Worm (Caenorhabditis elegans) whole organism, late embryonic: ENCODE data around the gene htz-1.

Source experiments
- C08G9.2 ChIP-seq: sonication (generic microtip); optimal IDR thresholded peaks from 2 replicates; lab custom pipeline; 2016; ENCODE audit warnings: mild to moderate bottlenecking, missing genetic modification characterization, moderate library complexity, missing compliant biosample characterization
- Y22D7AL.16 ChIP-seq: sonication (generic microtip); optimal IDR thresholded peaks from 2 replicates; lab custom pipeline; 2016; ENCODE audit warnings: missing genetic modification characterization, missing compliant biosample characterization
- ahr-1 ChIP-seq: sonication (generic microtip); optimal IDR thresholded peaks from 2 replicates; lab custom pipeline; 2016; ENCODE audit warnings: missing genetic modification characterization, missing compliant biosample characterization
- ceh-14 ChIP-seq: sonication (generic microtip); optimal IDR thresholded peaks from 2 replicates; lab custom pipeline; 2016; ENCODE audit warnings: missing genotype, missing genetic modification characterization, missing compliant biosample characterization
- ceh-22 ChIP-seq: sonication (generic microtip); optimal IDR thresholded peaks from 2 replicates; lab custom pipeline; 2017; ENCODE audit warnings: missing biosample characterization, missing genetic modification characterization
- ceh-31 ChIP-seq: sonication (generic microtip); optimal IDR thresholded peaks from 2 replicates; lab custom pipeline; 2016; ENCODE audit warnings: missing genetic modification characterization, missing compliant biosample characterization
- ceh-48 ChIP-seq: sonication (generic microtip); optimal IDR thresholded peaks from 2 replicates; lab custom pipeline; 2016; ENCODE audit warnings: missing genetic modification characterization, inconsistent platforms, missing compliant biosample characterization
- ceh-6 ChIP-seq: fragments of 200-800 bp; sonication (Bioruptor generic); optimal IDR thresholded peaks from 2 replicates; lab custom pipeline; 2018; ENCODE audit warnings: mild to moderate bottlenecking, missing genetic modification characterization, missing compliant biosample characterization
- ceh-9 ChIP-seq: sonication (generic microtip); optimal IDR thresholded peaks from 2 replicates; lab custom pipeline; 2016; ENCODE audit warnings: mild to moderate bottlenecking, missing genetic modification characterization, inconsistent platforms, missing compliant biosample characterization
- dmd-4 ChIP-seq: sonication (generic microtip); optimal IDR thresholded peaks from 2 replicates; lab custom pipeline; 2016; ENCODE audit warnings: borderline replicate concordance, missing genetic modification characterization, missing compliant biosample characterization
- dve-1 ChIP-seq: sonication (generic microtip); optimal IDR thresholded peaks from 2 replicates; lab custom pipeline; 2017; ENCODE audit warnings: antibody characterized with exemption, mild to moderate bottlenecking, missing genetic modification characterization, missing compliant biosample characterization
- elt-4 ChIP-seq: sonication (generic microtip); optimal IDR thresholded peaks from 2 replicates; lab custom pipeline; 2016; ENCODE audit warnings: missing genetic modification characterization, missing compliant biosample characterization
- fax-1 ChIP-seq: sonication (generic microtip); optimal IDR thresholded peaks from 2 replicates; lab custom pipeline; 2016; ENCODE audit warnings: missing genotype, missing genetic modification characterization, missing compliant biosample characterization
- fkh-6 ChIP-seq: sonication (generic microtip); optimal IDR thresholded peaks from 2 replicates; lab custom pipeline; 2016; ENCODE audit warnings: missing genetic modification characterization, missing compliant biosample characterization
- hlh-13 ChIP-seq: fragments of 200-800 bp; sonication (Bioruptor generic); optimal IDR thresholded peaks from 2 replicates; lab custom pipeline; 2018; ENCODE audit warnings: mild to moderate bottlenecking, missing genetic modification characterization, missing compliant biosample characterization
- hlh-30 ChIP-seq: sonication (generic microtip); optimal IDR thresholded peaks from 2 replicates; lab custom pipeline; 2017; ENCODE audit warnings: antibody characterized with exemption, missing genetic modification characterization, missing compliant biosample characterization; ENCODE audit not compliant: insufficient read depth
- hlh-8 ChIP-seq: sonication (generic microtip); optimal IDR thresholded peaks from 2 replicates; lab custom pipeline; 2016; ENCODE audit warnings: missing genotype, missing genetic modification characterization, missing compliant biosample characterization
- lin-11 ChIP-seq: fragments of 200-800 bp; sonication (Bioruptor generic); optimal IDR thresholded peaks from 2 replicates; lab custom pipeline; 2018; ENCODE audit warnings: mild to moderate bottlenecking, missing genetic modification characterization, missing compliant biosample characterization
- nhr-11 ChIP-seq: fragments of 150-350 bp; optimal IDR thresholded peaks from 2 replicates; lab custom pipeline; 2014; ENCODE audit warnings: missing biosample characterization, missing genetic modification characterization
- nhr-232 ChIP-seq: sonication (generic microtip); optimal IDR thresholded peaks from 2 replicates; lab custom pipeline; 2016; ENCODE audit warnings: missing genetic modification characterization, missing compliant biosample characterization
- npax-4 ChIP-seq: sonication (generic microtip); optimal IDR thresholded peaks from 2 replicates; lab custom pipeline; 2016; ENCODE audit warnings: missing genetic modification characterization, missing compliant biosample characterization
- pag-3 ChIP-seq: sonication (generic microtip); optimal IDR thresholded peaks from 2 replicates; lab custom pipeline; 2016; ENCODE audit warnings: missing compliant biosample characterization, missing genetic modification characterization, borderline replicate concordance
- pha-4 ChIP-seq: fragments of 150-350 bp; optimal IDR thresholded peaks from 2 replicates; lab custom pipeline; 2018; ENCODE audit warnings: missing biosample characterization, missing genetic modification reagents, missing genetic modification characterization
- pqm-1 ChIP-seq: sonication (generic microtip); optimal IDR thresholded peaks from 2 replicates; lab custom pipeline; 2016; ENCODE audit warnings: missing genetic modification characterization, missing compliant biosample characterization
- ref-2 ChIP-seq: sonication (generic microtip); optimal IDR thresholded peaks from 2 replicates; lab custom pipeline; 2016; ENCODE audit warnings: missing genetic modification characterization, missing compliant biosample characterization
- rnt-1 ChIP-seq: sonication (generic microtip); optimal IDR thresholded peaks from 2 replicates; lab custom pipeline; 2016; ENCODE audit warnings: missing genetic modification characterization, missing compliant biosample characterization
- sox-2 ChIP-seq: fragments of 200-800 bp; sonication (Bioruptor generic); IDR thresholded peaks from 2 replicates; pipeline ENCODE4 v1.3.6; 2022; ENCODE audit warnings: missing genetic modification reagents, missing genetic modification characterization, missing compliant biosample characterization
- sox-4 ChIP-seq: sonication (generic microtip); optimal IDR thresholded peaks from 2 replicates; lab custom pipeline; 2017; ENCODE audit warnings: mild to moderate bottlenecking, missing genetic modification characterization, inconsistent platforms, missing compliant biosample characterization
- syd-9 ChIP-seq: sonication (generic microtip); optimal IDR thresholded peaks from 2 replicates; lab custom pipeline; 2016; ENCODE audit warnings: mild to moderate bottlenecking, missing genetic modification characterization, moderate library complexity, missing compliant biosample characterization
- tbx-2 ChIP-seq: sonication (generic microtip); optimal IDR thresholded peaks from 2 replicates; lab custom pipeline; 2016; ENCODE audit warnings: missing genetic modification characterization, missing compliant biosample characterization
- tbx-7 ChIP-seq: sonication (generic microtip); optimal IDR thresholded peaks from 2 replicates; lab custom pipeline; 2016; ENCODE audit warnings: missing genotype, missing genetic modification characterization, missing compliant biosample characterization
- unc-86 ChIP-seq: sonication (generic microtip); optimal IDR thresholded peaks from 2 replicates; lab custom pipeline; 2016; ENCODE audit warnings: missing genetic modification characterization, missing compliant biosample characterization

Gene htz-1

DNA sequence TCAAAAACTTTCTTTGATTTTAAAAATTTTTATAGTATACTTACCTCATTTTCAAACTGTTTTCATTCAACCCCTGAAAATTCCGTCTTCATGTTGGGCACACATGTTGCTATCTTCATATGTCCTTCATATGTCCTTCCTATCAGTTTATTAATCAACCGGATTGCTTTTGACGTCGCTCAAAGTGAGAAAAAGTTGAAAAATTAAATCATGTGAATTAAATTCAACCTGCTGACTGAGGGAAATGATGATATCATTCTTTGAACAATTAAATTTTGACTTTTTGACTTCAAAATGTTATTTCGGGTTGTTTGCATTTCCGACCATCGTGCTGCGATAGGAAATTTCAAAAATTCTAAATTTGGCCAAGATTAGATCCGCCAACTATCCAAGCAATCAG, 38.5 kb downstream of the htz-1 start:
- no peak for TF ChIP-seq pqm-1 (tag; lab: Kevin White, UChicago)
- TF ChIP-seq ceh-14 (tag; lab: Kevin White, UChicago), result no peak
- TF ChIP-seq lin-11 (tag; lab: Kevin White, UChicago), result no peak
- TF ChIP-seq nhr-232, result no peak
- no peak for TF ChIP-seq sox-4 (tag; lab: Kevin White, UChicago)
- no peak for TF ChIP-seq C08G9.2
- TF ChIP-seq ceh-6 (GFP tag; lab: Kevin White, UChicago), result no peak
- TF ChIP-seq ref-2 (tag; lab: Kevin White, UChicago), result no peak
- no peak for TF ChIP-seq pag-3 (tag; lab: Kevin White, UChicago)
- TF ChIP-seq, all 69 proteins: peak for 0

ce11 chrIV:4486738-4487137, 40.7 kb downstream of the htz-1 start, which contains the start of gene trx-3:
Gene trx-3, plus strand, starts transcription at chrIV:4487028.
- TF ChIP-seq fkh-6 (tag; lab: Kevin White, UChicago), result no peak
- TF ChIP-seq ahr-1 (tag; lab: Kevin White, UChicago), result no peak
- no peak for TF ChIP-seq sox-2 (GFP tag; lab: Robert Waterston, UW)
- TF ChIP-seq rnt-1, result no peak
- no peak for TF ChIP-seq dve-1 (tag; lab: Kevin White, UChicago)
- no peak for TF ChIP-seq pqm-1 (tag; lab: Kevin White, UChicago)
- no peak for TF ChIP-seq dmd-4 (tag; lab: Kevin White, UChicago)
- no peak for TF ChIP-seq ceh-22
- no peak for TF ChIP-seq ceh-48 (tag; lab: Kevin White, UChicago)
- no peak for TF ChIP-seq hlh-30 (tag; lab: Kevin White, UChicago)
- no peak for TF ChIP-seq ref-2 (tag; lab: Kevin White, UChicago)
- TF ChIP-seq, all 69 proteins: peak for 0

ce11 chrIV:4490148-4490652, 44.2 kb downstream of the htz-1 start, which contains the start of gene ZK180.7:
Gene ZK180.7, plus strand, starts transcription at chrIV:4490542.
- TF ChIP-seq tbx-2 (tag; lab: Kevin White, UChicago), result no peak
- TF ChIP-seq Y22D7AL.16 (tag; lab: Kevin White, UChicago), result no peak
- TF ChIP-seq fkh-6 (tag; lab: Kevin White, UChicago), result no peak
- no peak for TF ChIP-seq hlh-8
- TF ChIP-seq ceh-31 (tag; lab: Kevin White, UChicago), result no peak
- TF ChIP-seq tbx-7 (tag; lab: Kevin White, UChicago), result no peak
- no peak for TF ChIP-seq syd-9 (tag; lab: Kevin White, UChicago)
- TF ChIP-seq ref-2 (tag; lab: Kevin White, UChicago), result no peak
- no peak for TF ChIP-seq ceh-9 (tag; lab: Kevin White, UChicago)
- no peak for TF ChIP-seq unc-86 (tag; lab: Kevin White, UChicago)
- TF ChIP-seq nhr-11 (tag; lab: Kevin White, UChicago), result no peak
- TF ChIP-seq hlh-13 (GFP tag; lab: Kevin White, UChicago), result no peak
- no peak for TF ChIP-seq pag-3 (tag; lab: Kevin White, UChicago)
- TF ChIP-seq elt-4, result no peak
- no peak for TF ChIP-seq dve-1 (tag; lab: Kevin White, UChicago)
- TF ChIP-seq sox-2 (GFP tag; lab: Robert Waterston, UW), result no peak
- no peak for TF ChIP-seq fax-1 (tag; lab: Kevin White, UChicago)
- no peak for TF ChIP-seq npax-4
- TF ChIP-seq pha-4 (tag; lab: Kevin White, UChicago), result no peak
